Worm (Caenorhabditis elegans) whole organism, L4 larva: Measurements from ENCODE around the gene adh-1.

Experiments
- R02D3.7 ChIP-seq: fragments of 150-350 bp; sonication (generic microtip); optimal IDR thresholded peaks from 3 replicates; lab custom pipeline; 2014; ENCODE audit warnings: missing biosample characterization, missing genetic modification characterization
- T20F7.1 ChIP-seq: fragments of 200-800 bp; sonication (Bioruptor generic); optimal IDR thresholded peaks from 2 replicates; lab custom pipeline; 2018; ENCODE audit warnings: mild to moderate bottlenecking, missing genetic modification characterization, missing compliant biosample characterization
- T26A8.4 ChIP-seq: fragments of 200-800 bp; sonication (Bioruptor generic); IDR thresholded peaks from 2 replicates; pipeline ENCODE4 v1.3.6; 2022; ENCODE audit warnings: missing genetic modification characterization, missing compliant biosample characterization
- Y105C5A.15 ChIP-seq: fragments of 200-800 bp; sonication (Bioruptor generic); IDR thresholded peaks from 2 replicates; pipeline ENCODE4 v1.3.6; 2022; ENCODE audit warnings: missing genetic modification characterization, missing compliant biosample characterization
- Y48G9A.11 ChIP-seq: fragments of 200-800 bp; sonication (Bioruptor generic); IDR thresholded peaks from 2 replicates; pipeline ENCODE4 v1.3.6; 2022; ENCODE audit warnings: missing genetic modification reagents, missing genetic modification characterization, missing compliant biosample characterization
- aha-1 ChIP-seq: fragments of 150-350 bp; peaks from one replicate; lab custom pipeline; 2014; ENCODE audit warnings: missing biosample characterization, missing genetic modification characterization
- ama-1 ChIP-seq: fragments of 150-350 bp; optimal IDR thresholded peaks from 2 replicates; lab custom pipeline; 2014; ENCODE audit warnings: inconsistent platforms, mixed read lengths
- arid-1 ChIP-seq: fragments of 200-800 bp; sonication (Bioruptor generic); conservative IDR thresholded peaks from 2 replicates; pipeline ENCODE4 v1.3.6; 2022; ENCODE audit warnings: missing genetic modification reagents, missing genetic modification characterization, missing compliant biosample characterization
- ceh-44 ChIP-seq: fragments of 200-800 bp; sonication (Bioruptor generic); IDR thresholded peaks from 2 replicates; pipeline ENCODE4 v1.3.6; 2022; ENCODE audit warnings: missing genetic modification reagents, missing genetic modification characterization, missing compliant biosample characterization
- ceh-62 ChIP-seq: sonication (generic microtip); optimal IDR thresholded peaks from 2 replicates; lab custom pipeline; 2017; ENCODE audit warnings: missing biosample characterization, missing genetic modification characterization
- ces-1 ChIP-seq: fragments of 150-350 bp; sonication (generic microtip); optimal IDR thresholded peaks from 4 replicates; lab custom pipeline; 2014; ENCODE audit warnings: missing biosample characterization, missing genetic modification reagents, missing genetic modification characterization
- ctbp-1 ChIP-seq: fragments of 200-800 bp; sonication (Bioruptor generic); IDR thresholded peaks from 2 replicates; pipeline ENCODE4 v1.3.6; 2022; ENCODE audit warnings: missing genetic modification reagents, missing genetic modification characterization, missing compliant biosample characterization
- daf-16 ChIP-seq, 3 experiments: sonication (generic microtip); optimal IDR thresholded peaks; 2 replicates each; lab custom pipeline; 2016 to 2017; ENCODE audit warnings: missing genetic modification characterization in 3 of 3, missing genetic modification reagents in 3 of 3, mild to moderate bottlenecking in 2 of 3, missing compliant biosample characterization in 2 of 3, missing biosample characterization in 1 of 3, moderate library complexity in 1 of 3
- daf-8 ChIP-seq: fragments of 200-800 bp; sonication (Bioruptor generic); IDR thresholded peaks from 2 replicates; pipeline ENCODE4 v1.3.6; 2022; ENCODE audit warnings: missing genetic modification characterization, missing compliant biosample characterization
- dmd-6 ChIP-seq: fragments of 200-800 bp; sonication (Bioruptor generic); IDR thresholded peaks from 2 replicates; pipeline ENCODE4 v1.3.6; 2022; ENCODE audit warnings: missing genetic modification reagents, missing genetic modification characterization, missing compliant biosample characterization
- dmd-8 ChIP-seq: fragments of 200-800 bp; sonication (Bioruptor generic); IDR thresholded peaks from 2 replicates; pipeline ENCODE4 v1.3.6; 2022; ENCODE audit warnings: missing genetic modification characterization, missing compliant biosample characterization
- dve-1 ChIP-seq: sonication (generic microtip); optimal IDR thresholded peaks from 2 replicates; lab custom pipeline; 2017; ENCODE audit warnings: antibody characterized with exemption, mild to moderate bottlenecking, missing genetic modification characterization, missing compliant biosample characterization; ENCODE audit not compliant: insufficient read depth
- egl-43 ChIP-seq: fragments of 200-800 bp; sonication (Bioruptor generic); IDR thresholded peaks from 2 replicates; pipeline ENCODE4 v1.3.6; 2022; ENCODE audit warnings: missing genetic modification reagents, missing genetic modification characterization, missing compliant biosample characterization
- fkh-10 ChIP-seq: fragments of 150-350 bp; optimal IDR thresholded peaks from 2 replicates; lab custom pipeline; 2014; ENCODE audit warnings: missing biosample characterization, missing genetic modification reagents, missing genetic modification characterization
- hlh-11 ChIP-seq: fragments of 200-800 bp; sonication (Bioruptor generic); optimal IDR thresholded peaks from 2 replicates; lab custom pipeline; 2018; ENCODE audit warnings: mild to moderate bottlenecking, missing genetic modification characterization, missing compliant biosample characterization
- hlh-30 ChIP-seq: sonication (generic microtip); optimal IDR thresholded peaks from 2 replicates; lab custom pipeline; 2017; ENCODE audit warnings: antibody characterized with exemption, mild to moderate bottlenecking, missing genetic modification characterization, missing compliant biosample characterization; ENCODE audit not compliant: insufficient read depth
- madf-5 ChIP-seq, 2 experiments: fragments of 200-800 bp; sonication (Bioruptor generic); IDR thresholded peaks; 2 replicates each; pipeline ENCODE4 v1.3.6; 2022; ENCODE audit warnings: missing compliant biosample characterization in 2 of 2, missing genetic modification characterization in 2 of 2
- madf-9 ChIP-seq: fragments of 200-800 bp; sonication (Bioruptor generic); conservative IDR thresholded peaks from 2 replicates; pipeline ENCODE4 v1.3.6; 2022; ENCODE audit warnings: missing genetic modification reagents, missing genetic modification characterization, missing compliant biosample characterization
- mdl-1 ChIP-seq, 2 experiments: fragments of 150-350 bp in 1 of 2; sonication (generic microtip) in 1 of 2; optimal IDR thresholded peaks; 2 replicates each; lab custom pipeline; 2014 to 2017; ENCODE audit warnings: missing biosample characterization in 2 of 2, missing genetic modification characterization in 2 of 2
- nhr-11 ChIP-seq: fragments of 150-350 bp; optimal IDR thresholded peaks from 2 replicates; lab custom pipeline; 2014; ENCODE audit warnings: missing biosample characterization, missing genetic modification characterization
- nhr-41 ChIP-seq: fragments of 200-800 bp; sonication (Bioruptor generic); IDR thresholded peaks from 2 replicates; pipeline ENCODE4 v1.3.6; 2022; ENCODE audit warnings: missing genetic modification reagents, missing genetic modification characterization, missing compliant biosample characterization
- pha-4 ChIP-seq, 2 experiments: fragments of 150-350 bp in 1 of 2; fragments of 200-800 bp in 1 of 2; sonication (Bioruptor generic) in 1 of 2; IDR thresholded peaks in 1 of 2; optimal IDR thresholded peaks in 1 of 2; 2 replicates each; pipeline versions ENCODE4 v1.3.6 to Lab custom; 2014 to 2022; ENCODE audit warnings: missing genetic modification characterization in 2 of 2, missing genetic modification reagents in 2 of 2, missing biosample characterization in 1 of 2, missing compliant biosample characterization in 1 of 2
- pqm-1 ChIP-seq: sonication (generic microtip); optimal IDR thresholded peaks from 2 replicates; lab custom pipeline; 2017; ENCODE audit warnings: missing biosample characterization, missing genetic modification characterization
- rbr-2 ChIP-seq: sonication (generic microtip); optimal IDR thresholded peaks from 2 replicates; lab custom pipeline; 2016; ENCODE audit warnings: missing genotype, missing genetic modification characterization, missing compliant biosample characterization
- skn-1 ChIP-seq: fragments of 150-350 bp; optimal IDR thresholded peaks from 2 replicates; lab custom pipeline; 2014; ENCODE audit warnings: missing biosample characterization, missing genetic modification characterization
- snpc-1.2 ChIP-seq: fragments of 200-800 bp; sonication (Bioruptor generic); IDR thresholded peaks from 2 replicates; pipeline ENCODE4 v1.3.6; 2022; ENCODE audit warnings: missing genetic modification reagents, missing genetic modification characterization, missing compliant biosample characterization
- tag-97 ChIP-seq: fragments of 200-800 bp; sonication (Bioruptor generic); IDR thresholded peaks from 2 replicates; pipeline ENCODE4 v1.3.6; 2022; ENCODE audit warnings: missing genetic modification characterization, missing compliant biosample characterization
- tra-1 ChIP-seq: fragments of 200-800 bp; sonication (Bioruptor generic); IDR thresholded peaks from 2 replicates; pipeline ENCODE4 v1.3.6; 2022; ENCODE audit warnings: missing genetic modification reagents, missing genetic modification characterization, missing compliant biosample characterization
- unc-62 ChIP-seq, 3 experiments: fragments of 150-350 bp in 1 of 3; sonication (generic microtip); optimal IDR thresholded peaks in 2 of 3; peaks in 1 of 3; 1 replicate in 1 of 3; 2 replicates in 2 of 3; lab custom pipeline; 2014 to 2017; ENCODE audit warnings: missing biosample characterization in 3 of 3, missing genetic modification characterization in 3 of 3, missing genetic modification reagents in 3 of 3, missing genotype in 1 of 3
- vab-7 ChIP-seq: fragments of 200-800 bp; sonication (Bioruptor generic); IDR thresholded peaks from 2 replicates; pipeline ENCODE4 v1.3.6; 2022; ENCODE audit warnings: missing genetic modification reagents, missing genetic modification characterization, missing compliant biosample characterization
- ztf-11 ChIP-seq: fragments of 150-350 bp; optimal IDR thresholded peaks from 2 replicates; lab custom pipeline; 2014; ENCODE audit warnings: missing biosample characterization, missing genetic modification characterization

Gene adh-1

ce11 chrV:11844828-11845227 is 43.2 kb upstream of the adh-1 start (continued):
- peak; percentile 23 for TF ChIP-seq hlh-30
- TF ChIP-seq hlh-11 = peak; percentile 72
- TF ChIP-seq ctbp-1 (GFP tag; lab: Robert Waterston, UW) = peak; percentile 55; the same call in 1 of the 2 replicates
- TF ChIP-seq, all 104 proteins: peak for 17

DNA sequence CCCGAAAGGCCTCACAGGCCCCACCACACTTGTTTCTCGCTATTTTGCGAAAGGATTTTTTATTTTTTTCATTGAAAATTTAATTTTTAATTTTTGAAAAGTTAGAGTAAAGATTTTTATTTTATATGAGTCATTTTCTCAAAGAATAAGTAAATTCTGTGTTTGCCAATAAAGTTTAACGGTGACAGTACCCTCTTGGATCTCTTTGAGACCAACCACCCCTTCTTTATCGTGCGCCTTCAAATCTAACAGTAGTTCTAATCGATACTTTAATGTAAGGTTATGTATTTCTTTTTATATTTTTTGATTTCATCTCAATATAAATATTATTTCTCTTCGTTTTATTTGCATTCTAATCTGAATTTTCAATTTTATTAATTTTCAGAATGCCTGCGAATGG is 42.6 kb upstream of the adh-1 start, which contains the start of gene hmp-1:
hmp-1 (plus strand) TSS at position 380 of the 400 bp plus-strand sequence.
- TF ChIP-seq R02D3.7 (no peak), dmd-6 (GFP tag; lab: Robert Waterston, UW) (no peak), T20F7.1 (GFP tag; lab: Kevin White, UChicago) (no peak), aha-1 (tag; lab: Kevin White, UChicago) (peak; percentile 9), hlh-30 (no peak)
- TF ChIP-seq, all 104 proteins: peak for 1

- TF ChIP-seq ztf-11 (no peak), ama-1 (lab: Kevin White, UChicago) (no peak), pha-4 (GFP tag; IDR thresholded peaks at IDR 0.05; lab: Robert Waterston, UW) (no peak), pha-4 (tag; optimal IDR thresholded peaks at IDR 0.05; lab: Kevin White, UChicago) (peak; percentile 50), dve-1 (tag; lab: Kevin White, UChicago) (no peak), Y105C5A.15 (GFP tag; lab: Robert Waterston, UW) (no peak), unc-62 (GFP tag; optimal IDR thresholded peaks at IDR 0.05 in 1 of 2; lab: Kevin White, UChicago) (peak in 1 of 2 experiments; percentile 86), unc-62 (tag; optimal IDR thresholded peaks at IDR 0.05; lab: Kevin White, UChicago) (no peak), daf-16 (GFP tag; optimal IDR thresholded peaks at IDR 0.05; lab: Kevin White, UChicago) (no peak), daf-16 (tag; optimal IDR thresholded peaks at IDR 0.05; lab: Kevin White, UChicago) (no peak)
Observed at ce11 chrV:11846969-11847368, 41.1 kb upstream of the adh-1 start.

DNA sequence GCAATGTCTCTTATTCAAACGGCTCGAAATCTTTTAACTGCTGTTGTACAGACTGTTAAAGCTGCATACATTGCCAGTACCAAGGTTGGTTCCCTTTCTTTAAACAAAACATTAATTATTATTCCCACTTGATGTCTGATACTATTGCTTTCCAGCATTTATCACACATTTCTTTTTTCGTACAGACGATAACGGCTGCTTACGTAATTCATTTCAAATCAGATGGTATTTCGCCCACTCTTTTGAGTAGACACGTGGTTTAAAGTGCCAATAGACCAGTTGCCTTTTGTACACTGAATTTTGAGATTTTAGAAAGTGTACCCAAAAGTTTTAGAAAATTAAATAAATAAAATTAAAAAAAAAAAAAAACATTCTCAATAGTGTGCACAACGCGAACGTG is 38.6 kb upstream of the adh-1 start:
- TF ChIP-seq daf-16 (GFP tag; optimal IDR thresholded peaks at IDR 0.05; lab: Kevin White, UChicago) (no peak), daf-16 (tag; optimal IDR thresholded peaks at IDR 0.05; lab: Kevin White, UChicago) (peak; percentile 59), daf-8 (GFP tag; lab: Robert Waterston, UW) (no peak), hlh-11 (peak; percentile 32), madf-5 (GFP tag; IDR thresholded peaks at IDR 0.05; lab: Robert Waterston, UW) (no peak), pqm-1 (peak; percentile 10), dmd-6 (GFP tag; lab: Robert Waterston, UW) (peak; percentile 36), dve-1 (tag; lab: Kevin White, UChicago) (peak; percentile 31), hlh-30 (peak; percentile 59)

DNA sequence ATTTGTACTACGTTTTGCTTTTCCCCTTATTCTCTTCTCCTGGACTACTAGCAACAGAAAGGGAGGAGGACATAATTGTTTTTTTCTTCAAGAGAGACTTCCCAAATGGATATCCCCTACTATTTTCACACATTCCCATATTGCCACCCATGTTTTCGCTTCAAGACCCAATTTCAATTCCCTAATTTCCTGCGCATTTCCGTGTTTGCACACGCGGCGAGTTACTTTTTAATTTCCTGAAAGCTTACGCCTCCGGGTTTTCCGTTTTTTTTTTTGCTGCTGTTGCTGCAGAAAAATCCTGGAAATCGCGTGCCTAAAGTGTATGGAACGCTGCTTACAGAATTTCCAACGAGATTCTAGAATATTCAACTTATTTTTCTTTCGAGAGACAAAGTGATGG is 35.7 kb upstream of the adh-1 start:
- TF ChIP-seq ctbp-1 (GFP tag; lab: Robert Waterston, UW) = no peak
- TF ChIP-seq ztf-11 = no peak
- TF ChIP-seq Y48G9A.11 = no peak
- TF ChIP-seq unc-62 (GFP tag; optimal IDR thresholded peaks at IDR 0.05 in 1 of 2; lab: Kevin White, UChicago) = peak in 1 of 2 experiments; percentile 93
- TF ChIP-seq unc-62 (tag; optimal IDR thresholded peaks at IDR 0.05; lab: Kevin White, UChicago) = no peak
- TF ChIP-seq aha-1 (tag; lab: Kevin White, UChicago) = peak; percentile 51
- no peak for TF ChIP-seq T26A8.4

- TF ChIP-seq daf-16 (GFP tag; optimal IDR thresholded peaks at IDR 0.05; lab: Kevin White, UChicago) (no peak), daf-16 (tag; optimal IDR thresholded peaks at IDR 0.05; lab: Kevin White, UChicago) (peak; percentile 52), tag-97 (no peak), mdl-1 (tag; optimal IDR thresholded peaks at IDR 0.05; lab: Kevin White, UChicago) (peak in 1 of 2 experiments; percentile 8), dve-1 (tag; lab: Kevin White, UChicago) (peak; percentile 10)
Observed at ce11 chrV:11853723-11854122, 34.3 kb upstream of the adh-1 start.

DNA sequence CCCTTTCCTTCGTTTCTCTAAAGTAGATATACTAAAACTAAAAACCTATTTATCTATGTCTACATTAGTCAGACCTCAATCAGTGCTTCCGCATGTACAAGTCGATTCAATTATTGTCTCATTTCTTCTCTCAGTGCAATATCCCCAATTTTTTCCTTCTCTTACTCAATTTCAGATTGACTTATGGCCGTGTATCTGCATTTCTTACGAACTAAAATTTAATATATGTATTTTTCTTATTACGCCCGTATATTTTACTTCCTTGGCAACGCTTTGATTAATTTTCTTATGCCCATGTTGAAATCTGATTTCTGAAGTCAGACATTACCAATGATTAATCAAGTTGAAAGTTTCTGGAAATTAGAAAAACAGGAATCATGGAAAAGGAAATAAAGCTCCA is 33.1 kb upstream of the adh-1 start:
- TF ChIP-seq ama-1 (lab: Kevin White, UChicago) (no peak), egl-43 (no peak), vab-7 (no peak), nhr-41 (GFP tag; lab: Robert Waterston, UW) (no peak), arid-1 (GFP tag; lab: Robert Waterston, UW) (no peak), snpc-1.2 (GFP tag; lab: Robert Waterston, UW) (no peak), ceh-44 (GFP tag; lab: Robert Waterston, UW) (no peak), ceh-62 (tag; lab: Kevin White, UChicago) (no peak), fkh-10 (GFP tag; lab: Kevin White, UChicago) (no peak), madf-9 (GFP tag; lab: Robert Waterston, UW) (no peak), skn-1 (no peak), R02D3.7 (no peak), nhr-11 (tag; lab: Kevin White, UChicago) (peak; percentile 42), dmd-8 (no peak), T26A8.4 (no peak), rbr-2 (tag; lab: Kevin White, UChicago) (peak; percentile 8), ces-1 (peak; percentile 60), tra-1 (GFP tag; lab: Robert Waterston, UW) (no peak)
